Worm (Caenorhabditis elegans) whole organism, dauer: ENCODE measurements around the gene lgc-12.
"Not testable (repeated sequence)": the region's sequence is repeated elsewhere in the genome, so short reads cannot be mapped to it uniquely, and the experiment has no call there.

Experiments
- unc-62 ChIP-seq: sonication (generic microtip); optimal IDR thresholded peaks from 2 replicates; lab custom pipeline; 2017; ENCODE audit warnings: missing biosample characterization, missing genetic modification reagents, missing genetic modification characterization

lgc-12 gene

DNA sequence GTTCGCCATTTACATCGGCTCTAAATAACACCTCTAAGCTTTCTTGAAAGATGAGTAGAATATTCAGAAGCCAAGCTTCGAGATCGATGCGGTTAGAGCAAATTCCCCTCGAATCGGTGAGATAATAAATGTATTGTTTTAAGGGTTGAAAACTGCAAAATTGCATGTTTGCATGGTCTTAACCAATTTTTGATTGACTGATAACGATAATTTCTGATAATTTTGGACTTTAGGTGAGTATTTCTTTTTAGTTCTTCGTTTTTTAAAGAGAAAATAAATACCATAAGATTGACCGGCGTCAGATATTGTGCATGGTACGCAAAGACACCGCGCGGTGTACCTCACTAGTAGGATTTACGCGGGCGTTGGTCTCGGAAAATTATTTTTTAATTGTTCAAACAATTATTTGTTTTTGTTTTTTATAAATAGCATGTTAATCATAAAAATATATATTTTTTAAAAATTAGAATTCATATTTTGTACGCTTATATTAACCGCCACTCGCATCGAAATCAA is 22.2 kb downstream of the lgc-12 start, which contains the start of gene cup-5:
cup-5 (plus strand) TSS at position 51 of the 516 bp plus-strand sequence.
- TF ChIP-seq unc-62 (GFP tag; lab: Kevin White, UChicago): no peak

DNA sequence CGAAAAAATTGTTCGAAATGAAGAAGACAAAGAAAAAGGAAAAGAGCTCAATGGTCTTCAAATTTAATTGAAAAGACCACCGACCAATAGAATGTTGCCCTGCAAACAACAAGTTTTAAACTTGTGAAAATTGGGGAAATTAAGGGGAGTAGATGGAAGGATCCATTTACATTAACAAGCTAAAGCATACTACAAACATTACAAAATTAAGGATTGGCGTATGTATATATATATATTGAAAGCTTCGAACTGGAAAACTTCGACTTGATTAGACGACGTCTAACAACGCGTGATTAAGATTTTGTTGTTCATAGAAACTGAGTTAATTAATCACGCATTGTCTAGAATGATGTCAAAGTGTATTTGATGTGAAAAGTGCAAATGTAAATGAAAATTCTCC is 26.2 kb downstream of the lgc-12 start, which contains the start of gene R13A5.15:
R13A5.15 (minus strand) TSS at position 101 of the 400 bp plus-strand sequence.
- no peak for TF ChIP-seq unc-62 (GFP tag; lab: Kevin White, UChicago)

ce11 chrIII:7593285-7593928 is 31.4 kb downstream of the lgc-12 start, which contains the start of gene R13A5.11:
R13A5.11 (minus strand) TSS chrIII:7593335.
- TF ChIP-seq unc-62 (GFP tag; lab: Kevin White, UChicago): no peak

ce11 chrIII:7594482-7594881 is 32.5 kb downstream of the lgc-12 start, which contains the start of gene Y80D4G.2:
Y80D4G.2 (minus strand) TSS chrIII:7594582.
- not testable (repeated sequence) for TF ChIP-seq unc-62 (GFP tag; lab: Kevin White, UChicago)

DNA sequence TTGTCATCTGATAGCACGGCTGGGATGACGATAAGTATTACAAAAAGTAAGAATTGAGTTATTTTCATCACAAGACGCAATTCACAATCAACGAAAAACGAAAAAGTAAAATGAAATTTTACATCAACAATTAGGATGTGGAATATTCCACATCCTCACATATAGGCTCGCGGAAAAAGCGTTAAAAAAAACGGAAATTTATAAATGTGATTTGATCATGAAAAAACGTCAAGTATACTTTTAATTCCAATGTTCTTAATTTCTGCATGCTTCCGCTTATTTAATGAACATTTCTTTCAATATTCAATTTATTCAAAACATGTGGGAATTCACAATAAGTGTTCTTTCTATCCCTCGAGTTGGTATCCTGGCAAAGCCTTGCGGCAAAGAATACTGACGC is 46.3 kb downstream of the lgc-12 start, which contains the start of gene T04A6.3:
T04A6.3 (minus strand) TSS at position 101 of the 400 bp plus-strand sequence.
- no peak for TF ChIP-seq unc-62 (GFP tag; lab: Kevin White, UChicago)

DNA sequence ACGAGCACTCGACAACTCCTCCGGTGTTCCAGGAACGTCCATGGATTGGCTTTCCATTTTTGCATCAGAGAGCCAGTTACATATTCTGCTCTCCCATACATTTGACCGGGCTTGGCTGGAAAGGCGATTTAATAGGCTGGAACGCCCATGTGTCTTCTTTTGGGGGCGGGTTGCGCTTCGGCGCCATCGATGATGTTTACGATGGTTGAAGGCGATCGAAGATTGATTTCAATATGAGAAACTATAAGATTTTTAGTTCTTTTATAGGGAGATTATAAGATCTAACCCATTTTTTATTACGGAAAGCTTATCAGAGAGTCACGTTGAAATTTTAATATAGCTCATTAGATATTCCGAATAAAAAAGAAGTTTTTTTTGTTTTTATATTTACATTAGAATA is 47.2 kb downstream of the lgc-12 start, which contains the start of gene nsph-4.3:
nsph-4.3 (minus strand) TSS at position 101 of the 400 bp plus-strand sequence.
- no peak for TF ChIP-seq unc-62 (GFP tag; lab: Kevin White, UChicago)
